Fruit fly (Drosophila melanogaster) whole organism, wandering third instar larva: Measurements from ENCODE around the gene Cpr100A.

Source experiments
- Abd-B ChIP-seq: fragments of >200 bp; optimal IDR thresholded peaks from 2 replicates; lab custom pipeline; 2017; ENCODE audit warnings: missing biosample characterization, missing genetic modification characterization
- Jra ChIP-seq: sonication (Bioruptor generic); optimal IDR thresholded peaks from 2 replicates; lab custom pipeline; 2016; ENCODE audit warnings: missing biosample characterization, missing genetic modification characterization
- N ChIP-seq: fragments of >200 bp; optimal IDR thresholded peaks from 2 replicates; lab custom pipeline; 2018; ENCODE audit warnings: missing biosample characterization, missing external identifiers, missing genetic modification characterization
- brk ChIP-seq: fragments of 200-800 bp; sonication (Bioruptor generic); optimal IDR thresholded peaks from 2 replicates; lab custom pipeline; 2016; ENCODE audit warnings: missing biosample characterization, mild to moderate bottlenecking, missing genetic modification characterization
- dl ChIP-seq, 2 experiments: fragments of 175-275, 200-275 bp in 1 of 2; fragments of 200-275 bp in 1 of 2; sonication (Bioruptor generic); optimal IDR thresholded peaks; lab custom pipeline; 2018; ENCODE audit warnings: mild to moderate bottlenecking in 2 of 2, missing biosample characterization in 2 of 2, missing genetic modification characterization in 2 of 2, moderate library complexity in 2 of 2; ENCODE audit not compliant: partially characterized antibody in 2 of 2, insufficient read depth in 1 of 2
- psq ChIP-seq: fragments of 200-800 bp; sonication (Bioruptor generic); optimal IDR thresholded peaks from 3 replicates; lab custom pipeline; 2017; ENCODE audit warnings: missing biosample characterization, mild to moderate bottlenecking, missing genetic modification characterization, moderate library complexity
- usp ChIP-seq: fragments of >200 bp; optimal IDR thresholded peaks from 2 replicates; lab custom pipeline; 2017; ENCODE audit warnings: missing biosample characterization, missing genetic modification characterization
- woc ChIP-seq: sonication (Bioruptor generic); optimal IDR thresholded peaks from 2 replicates; lab custom pipeline; 2016; ENCODE audit warnings: missing biosample characterization, mild to moderate bottlenecking, missing genetic modification characterization

DNA sequence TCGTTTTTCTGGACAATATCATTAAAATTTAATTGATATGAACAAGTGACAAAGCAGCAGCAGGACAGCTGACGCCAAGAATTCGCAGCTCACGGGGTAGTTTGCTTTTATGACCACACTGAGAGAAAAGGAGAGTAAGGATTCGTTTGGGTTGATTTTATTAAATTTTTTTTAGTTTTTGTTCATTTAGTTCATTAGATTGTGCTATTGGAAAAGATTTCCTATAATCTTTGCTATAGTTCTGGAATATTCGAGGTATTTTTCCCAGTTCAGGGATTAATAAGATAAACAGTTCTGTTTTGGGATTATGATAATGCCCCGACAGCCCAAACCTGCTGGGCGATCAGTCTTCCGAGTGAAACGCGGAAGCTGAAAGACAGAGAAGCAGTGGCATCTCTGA, 25.1 kb upstream of the Cpr100A start:
- TF ChIP-seq Abd-B (GFP tag; lab: Kevin White, UChicago) (no peak), Jra (GFP tag; lab: Kevin White, UChicago) (no peak), woc (GFP tag; lab: Kevin White, UChicago) (peak; percentile 11), N (GFP tag; lab: Kevin White, UChicago) (no peak), usp (GFP tag; lab: Kevin White, UChicago) (no peak), dl (GFP tag; optimal IDR thresholded peaks at IDR 0.05; lab: Kevin White, UChicago; ENCODE audit: insufficient read depth in 1 of 2, partially characterized antibody in 2 of 2) (no peak), brk (GFP tag; lab: Kevin White, UChicago) (no peak), psq (GFP tag; lab: Kevin White, UChicago) (no peak)
